Worm (Caenorhabditis elegans): ENCODE data around the gene stg-2.
A peak's percentile ranks its signal among the peaks of the same experiment; 100 is the strongest.

Gene stg-2

DNA sequence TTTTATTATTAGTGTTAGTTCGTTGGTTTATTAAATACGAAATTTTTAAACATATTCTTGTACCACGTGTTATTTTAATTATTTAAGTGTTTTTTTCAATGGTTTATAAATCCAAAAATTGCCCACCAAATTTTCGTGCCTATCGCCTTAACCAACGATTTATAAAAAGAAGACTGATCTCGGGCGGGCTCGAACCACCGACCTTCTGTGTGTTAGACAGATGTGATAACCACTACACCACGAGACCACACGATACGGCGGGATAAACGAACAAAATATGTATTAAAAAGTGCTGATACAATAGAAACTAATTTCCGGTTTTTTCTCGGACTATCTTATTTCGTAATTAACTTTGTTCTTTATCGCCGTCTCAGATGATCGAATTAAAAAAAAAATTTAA, 6.8 kb upstream of the stg-2 start (continued):
- no peak for TF ChIP-seq ceh-48 (tag; optimal IDR thresholded peaks at IDR 0.05)
- TF ChIP-seq ztf-16 (tag; optimal IDR thresholded peaks at IDR 0.05): no peak

- TF ChIP-seq npax-4 (tag; optimal IDR thresholded peaks at IDR 0.05): no peak
- no peak for TF ChIP-seq T23F11.4 (GFP tag; optimal IDR thresholded peaks at IDR 0.05)
- peak; percentile 90 for TF ChIP-seq unc-42 (tag; optimal IDR thresholded peaks at IDR 0.05)
- TF ChIP-seq ceh-45 (GFP tag; IDR thresholded peaks at IDR 0.05): no peak
- TF ChIP-seq sdc-2 (tag; optimal IDR thresholded peaks at IDR 0.05): no peak
- TF ChIP-seq che-1 (tag; optimal IDR thresholded peaks at IDR 0.05): no peak
- no peak for TF ChIP-seq ttx-3 (tag; optimal IDR thresholded peaks at IDR 0.05)
- TF ChIP-seq ceh-31 (tag; optimal IDR thresholded peaks at IDR 0.05): peak; percentile 20
Observed at ce11 chrX:8648582-8648981, 4.9 kb upstream of the stg-2 start.

DNA sequence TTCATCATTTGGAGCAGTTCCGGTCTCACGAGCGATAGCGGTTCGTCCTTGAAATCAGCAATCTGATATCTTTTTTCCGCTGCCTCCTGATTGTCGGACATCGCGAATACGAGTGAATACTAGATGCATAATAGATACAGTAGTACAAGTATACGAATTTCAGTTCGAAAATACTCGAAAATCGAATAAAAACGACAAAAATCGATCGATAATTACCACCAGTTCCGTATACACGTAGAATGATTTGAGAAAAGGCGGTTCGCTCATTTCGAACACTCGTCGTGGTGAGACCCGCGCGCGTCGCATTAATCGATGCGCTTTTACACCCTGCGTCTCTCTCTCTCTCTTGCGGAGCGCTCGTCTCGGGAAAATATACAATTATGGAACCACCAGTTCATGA, 3.3 kb upstream of the stg-2 start, which contains the start of gene F12D9.2:
TSS of gene F12D9.2 (minus strand) at position 101 of the 400 bp plus-strand sequence.
- TF ChIP-seq K02D7.2 (tag; optimal IDR thresholded peaks at IDR 0.05) (no peak), pha-2 (tag; optimal IDR thresholded peaks at IDR 0.05) (no peak), fkh-10 (GFP tag; optimal IDR thresholded peaks at IDR 0.05) (no peak), tbx-7 (tag; optimal IDR thresholded peaks at IDR 0.05) (no peak), lim-6 (tag; optimal IDR thresholded peaks at IDR 0.05) (no peak), sox-4 (tag; optimal IDR thresholded peaks at IDR 0.05) (no peak), C38D4.7 (GFP tag; optimal IDR thresholded peaks at IDR 0.05) (no peak)

DNA sequence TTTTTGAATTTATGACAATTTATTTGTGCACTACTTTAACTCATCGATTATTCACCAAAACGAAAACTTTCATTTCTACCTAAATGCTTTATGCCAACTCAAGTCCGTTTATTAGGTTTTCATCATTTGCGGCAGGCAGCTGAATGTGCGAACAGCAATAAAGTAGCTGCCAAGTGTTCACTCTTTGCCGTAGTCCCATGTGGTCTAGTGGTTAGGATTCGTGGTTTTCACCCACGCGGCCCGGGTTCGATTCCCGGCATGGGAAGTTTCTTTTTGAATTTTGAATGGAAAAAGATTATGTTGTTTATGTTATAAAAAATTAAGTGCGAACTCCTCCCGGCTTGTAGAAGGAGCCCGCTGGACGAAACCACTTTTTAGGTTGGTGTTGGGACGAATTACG, 2.6 kb upstream of the stg-2 start:
- peak; percentile 62 for TF ChIP-seq ceh-19 (GFP tag; optimal IDR thresholded peaks at IDR 0.05)
- TF ChIP-seq ztf-16 (tag; optimal IDR thresholded peaks at IDR 0.05): peak; percentile 66
- peak; percentile 53 for TF ChIP-seq Y22D7AL.16 (tag; optimal IDR thresholded peaks at IDR 0.05)
- no peak for TF ChIP-seq ceh-45 (GFP tag; IDR thresholded peaks at IDR 0.05)
- TF ChIP-seq ceh-31 (tag; optimal IDR thresholded peaks at IDR 0.05): no peak
- no peak for TF ChIP-seq pqm-1 (tag; optimal IDR thresholded peaks at IDR 0.05)
- peak; percentile 34 for TF ChIP-seq ceh-2 (tag; optimal IDR thresholded peaks at IDR 0.05)
- TF ChIP-seq sox-4 (tag; optimal IDR thresholded peaks at IDR 0.05): peak; percentile 69
- TF ChIP-seq pros-1 (tag; optimal IDR thresholded peaks at IDR 0.05): no peak
- no peak for TF ChIP-seq pha-4 (tag; optimal IDR thresholded peaks at IDR 0.05)
- TF ChIP-seq pag-3 (tag; optimal IDR thresholded peaks at IDR 0.05; ENCODE audit: borderline replicate concordance): no peak
- TF ChIP-seq fkh-10 (GFP tag; optimal IDR thresholded peaks at IDR 0.05): no peak
- no peak for TF ChIP-seq unc-55 (GFP tag; optimal IDR thresholded peaks at IDR 0.05)
- TF ChIP-seq sdc-2 (tag; optimal IDR thresholded peaks at IDR 0.05): peak; percentile 76
- peak; percentile 31 for TF ChIP-seq ceh-34 (tag; optimal IDR thresholded peaks at IDR 0.05)
- no peak for TF ChIP-seq ceh-24 (tag; optimal IDR thresholded peaks at IDR 0.05)
- peak; percentile 78 for TF ChIP-seq elt-2 (tag; optimal IDR thresholded peaks at IDR 0.05)
- no peak for TF ChIP-seq ets-4 (tag; optimal IDR thresholded peaks at IDR 0.05)
- TF ChIP-seq fax-1 (tag; optimal IDR thresholded peaks at IDR 0.05): peak; percentile 59
- no peak for TF ChIP-seq pax-1 (tag; optimal IDR thresholded peaks at IDR 0.05)
- peak; percentile 53 for TF ChIP-seq gmeb-2 (tag; optimal IDR thresholded peaks at IDR 0.05)
- TF ChIP-seq hlh-8 (tag; optimal IDR thresholded peaks at IDR 0.05): no peak
- TF ChIP-seq nhr-232 (tag; optimal IDR thresholded peaks at IDR 0.05): peak; percentile 68
- peak; percentile 67 for TF ChIP-seq unc-86 (tag; optimal IDR thresholded peaks at IDR 0.05)
- no peak for TF ChIP-seq mec-3 (tag; optimal IDR thresholded peaks at IDR 0.05; ENCODE audit: borderline replicate concordance)
- TF ChIP-seq ceh-14 (tag; optimal IDR thresholded peaks at IDR 0.05): no peak
- peak; percentile 56 for TF ChIP-seq K02D7.2 (tag; optimal IDR thresholded peaks at IDR 0.05)
- TF ChIP-seq nfya-1 (tag; optimal IDR thresholded peaks at IDR 0.05): no peak
- TF ChIP-seq ceh-6 (GFP tag; optimal IDR thresholded peaks at IDR 0.05): peak; percentile 78
- no peak for TF ChIP-seq ama-1 (optimal IDR thresholded peaks at IDR 0.05)
- TF ChIP-seq unc-3 (GFP tag; conservative IDR thresholded peaks at IDR 0.05): peak; percentile 79
- peak; percentile 38 for TF ChIP-seq unc-3 (tag; optimal IDR thresholded peaks at IDR 0.05)
- TF ChIP-seq lin-11 (tag; optimal IDR thresholded peaks at IDR 0.05): peak; percentile 62
- no peak for TF ChIP-seq ceh-30 (tag; optimal IDR thresholded peaks at IDR 0.05)
- TF ChIP-seq che-1 (tag; optimal IDR thresholded peaks at IDR 0.05): peak; percentile 66
- TF ChIP-seq nhr-11 (tag; optimal IDR thresholded peaks at IDR 0.05): no peak
- peak; percentile 37 for TF ChIP-seq syd-9 (tag; optimal IDR thresholded peaks at IDR 0.05)
- TF ChIP-seq hlh-13 (GFP tag; optimal IDR thresholded peaks at IDR 0.05): peak; percentile 5
- no peak for TF ChIP-seq lim-6 (tag; optimal IDR thresholded peaks at IDR 0.05)
